Worm (Caenorhabditis elegans) whole organism, young adult: ENCODE data around the gene let-765.

Source experiments
- F37B4.10 ChIP-seq: fragments of 200-800 bp; sonication (Bioruptor generic); IDR thresholded peaks from 2 replicates; pipeline ENCODE4 v1.3.6; 2022; ENCODE audit warnings: missing genetic modification characterization, missing compliant biosample characterization
- F49E8.2 ChIP-seq: sonication (generic microtip); optimal IDR thresholded peaks from 3 replicates; lab custom pipeline; 2017; ENCODE audit warnings: missing genetic modification characterization, mild to moderate bottlenecking, missing compliant biosample characterization, antibody characterized with exemption, moderate library complexity; ENCODE audit not compliant: insufficient read depth
- F57C9.4 ChIP-seq: sonication (generic microtip); optimal IDR thresholded peaks from 2 replicates; lab custom pipeline; 2017; ENCODE audit warnings: mild to moderate bottlenecking, missing genetic modification characterization, missing compliant biosample characterization
- Y53F4B.3 ChIP-seq: fragments of 200-800 bp; sonication (Bioruptor generic); IDR thresholded peaks from 2 replicates; pipeline ENCODE4 v1.3.6; 2022; ENCODE audit warnings: missing genetic modification reagents, missing genetic modification characterization, missing compliant biosample characterization
- Y79H2A.3 ChIP-seq: fragments of 200-800 bp; sonication (Bioruptor generic); conservative IDR thresholded peaks from 2 replicates; pipeline ENCODE4 v1.3.6; 2022; ENCODE audit warnings: missing genetic modification reagents, missing genetic modification characterization, missing compliant biosample characterization
- Y95B8A.8 ChIP-seq: fragments of 200-800 bp; sonication (Bioruptor generic); IDR thresholded peaks from 2 replicates; pipeline ENCODE4 v1.3.6; 2022; ENCODE audit warnings: missing genetic modification reagents, missing genetic modification characterization, missing compliant biosample characterization
- aptf-2 ChIP-seq: fragments of 200-800 bp; sonication (Bioruptor generic); conservative IDR thresholded peaks from 2 replicates; pipeline ENCODE4 v1.3.6; 2022; ENCODE audit warnings: missing genetic modification reagents, missing genetic modification characterization, missing compliant biosample characterization
- aptf-3 ChIP-seq: fragments of 200-800 bp; sonication (Bioruptor generic); IDR thresholded peaks from 2 replicates; pipeline ENCODE4 v1.3.6; 2022; ENCODE audit warnings: missing genetic modification characterization, missing compliant biosample characterization
- atf-7 ChIP-seq: sonication (generic microtip); optimal IDR thresholded peaks from 2 replicates; lab custom pipeline; 2017; ENCODE audit warnings: mild to moderate bottlenecking, missing genetic modification characterization, missing compliant biosample characterization
- attf-5 ChIP-seq: fragments of 200-800 bp; sonication (Bioruptor generic); optimal IDR thresholded peaks from 2 replicates; lab custom pipeline; 2018; ENCODE audit warnings: mild to moderate bottlenecking, missing genetic modification characterization, missing compliant biosample characterization
- ccch-3 ChIP-seq: fragments of 200-800 bp; sonication (Bioruptor generic); optimal IDR thresholded peaks from 2 replicates; lab custom pipeline; 2018; ENCODE audit warnings: mild to moderate bottlenecking, missing genetic modification characterization, missing compliant biosample characterization
- ceh-27 ChIP-seq: fragments of 200-800 bp; sonication (Bioruptor generic); optimal IDR thresholded peaks from 2 replicates; lab custom pipeline; 2018; ENCODE audit warnings: mild to moderate bottlenecking, missing genetic modification characterization, moderate library complexity, missing compliant biosample characterization
- chd-7 ChIP-seq: sonication (generic microtip); optimal IDR thresholded peaks from 2 replicates; lab custom pipeline; 2016; ENCODE audit warnings: mild to moderate bottlenecking, missing genetic modification characterization, moderate library complexity, missing compliant biosample characterization
- die-1 ChIP-seq: sonication (generic microtip); optimal IDR thresholded peaks from 2 replicates; lab custom pipeline; 2016; ENCODE audit warnings: missing genotype, mild to moderate bottlenecking, missing genetic modification characterization, missing compliant biosample characterization
- egl-44 ChIP-seq: fragments of 200-800 bp; sonication (Bioruptor generic); IDR thresholded peaks from 2 replicates; pipeline ENCODE4 v1.3.6; 2022; ENCODE audit warnings: missing genetic modification reagents, missing genetic modification characterization, missing compliant biosample characterization
- egrh-3 ChIP-seq: fragments of 200-800 bp; sonication (Bioruptor generic); IDR thresholded peaks from 2 replicates; pipeline ENCODE4 v1.3.6; 2022; ENCODE audit warnings: missing genetic modification reagents, missing genetic modification characterization, missing compliant biosample characterization
- hlh-26 ChIP-seq: fragments of 200-800 bp; sonication (Bioruptor generic); conservative IDR thresholded peaks from 2 replicates; pipeline ENCODE4 v1.3.6; 2022; ENCODE audit warnings: missing genetic modification reagents, missing genetic modification characterization, missing compliant biosample characterization
- lag-1 ChIP-seq: fragments of 200-800 bp; sonication (Bioruptor generic); IDR thresholded peaks from 2 replicates; pipeline ENCODE4 v1.3.6; 2022; ENCODE audit warnings: missing genetic modification reagents, missing genetic modification characterization, missing compliant biosample characterization
- let-607 ChIP-seq, 2 experiments: fragments of 200-800 bp in 1 of 2; sonication (Bioruptor generic) in 1 of 2; sonication (generic microtip) in 1 of 2; optimal IDR thresholded peaks; 2 replicates each; lab custom pipeline; 2016 to 2018; ENCODE audit warnings: mild to moderate bottlenecking in 2 of 2, missing compliant biosample characterization in 2 of 2, missing genetic modification characterization in 2 of 2, moderate library complexity in 2 of 2, missing genotype in 1 of 2
- lin-26 ChIP-seq: fragments of 200-800 bp; sonication (Bioruptor generic); IDR thresholded peaks from 2 replicates; pipeline ENCODE4 v1.3.6; 2022; ENCODE audit warnings: missing genetic modification reagents, missing genetic modification characterization, missing compliant biosample characterization
- lin-40 ChIP-seq: sonication (generic microtip); optimal IDR thresholded peaks from 2 replicates; lab custom pipeline; 2016; ENCODE audit warnings: missing genetic modification characterization, mild to moderate bottlenecking, missing compliant biosample characterization, missing genotype, missing genetic modification reagents
- lin-54 ChIP-seq: fragments of 200-800 bp; sonication (Bioruptor generic); optimal IDR thresholded peaks from 2 replicates; lab custom pipeline; 2018; ENCODE audit warnings: mild to moderate bottlenecking, missing genetic modification characterization, missing compliant biosample characterization
- lir-1 ChIP-seq: fragments of 200-800 bp; sonication (Bioruptor generic); conservative IDR thresholded peaks from 2 replicates; pipeline ENCODE4 v1.3.6; 2022; ENCODE audit warnings: missing genetic modification reagents, missing genetic modification characterization, missing compliant biosample characterization
- madf-6 ChIP-seq: fragments of 200-800 bp; sonication (Bioruptor generic); IDR thresholded peaks from 2 replicates; pipeline ENCODE4 v1.3.6; 2022; ENCODE audit warnings: missing genetic modification reagents, missing genetic modification characterization, missing compliant biosample characterization
- mel-28 ChIP-seq: sonication (generic microtip); optimal IDR thresholded peaks from 2 replicates; lab custom pipeline; 2016; ENCODE audit warnings: borderline replicate concordance, mild to moderate bottlenecking, missing genetic modification characterization, missing compliant biosample characterization
- nfya-1 ChIP-seq: sonication (generic microtip); optimal IDR thresholded peaks from 2 replicates; lab custom pipeline; 2017; ENCODE audit warnings: antibody characterized with exemption, missing compliant biosample characterization, missing genetic modification characterization, borderline replicate concordance; ENCODE audit not compliant: insufficient read depth
- nfyb-1 ChIP-seq: fragments of 200-800 bp; sonication (Bioruptor generic); IDR thresholded peaks from 2 replicates; pipeline ENCODE4 v1.3.6; 2022; ENCODE audit warnings: missing genetic modification reagents, missing genetic modification characterization, missing compliant biosample characterization
- pha-4 ChIP-seq: fragments of 150-350 bp; sonication (generic microtip); optimal IDR thresholded peaks from 2 replicates; lab custom pipeline; 2014; ENCODE audit warnings: missing biosample characterization, missing genetic modification reagents, missing genetic modification characterization
- rcor-1 ChIP-seq: fragments of 200-800 bp; sonication (Bioruptor generic); IDR thresholded peaks from 2 replicates; pipeline ENCODE4 v1.3.6; 2022; ENCODE audit warnings: missing genetic modification reagents, missing genetic modification characterization, missing compliant biosample characterization
- repo-1 ChIP-seq: sonication (generic microtip); optimal IDR thresholded peaks from 2 replicates; lab custom pipeline; 2017; ENCODE audit warnings: mild to moderate bottlenecking, missing genetic modification characterization, missing compliant biosample characterization
- rpc-1 ChIP-seq, 2 experiments: fragments of 150-350 bp in 1 of 2; sonication (generic microtip) in 1 of 2; optimal IDR thresholded peaks; 2 replicates each; lab custom pipeline; 2014 to 2018; ENCODE audit warnings: missing biosample characterization in 1 of 2, missing genetic modification characterization in 1 of 2, missing genetic modification reagents in 1 of 2, missing genotype in 1 of 2
- snpc-1.3 ChIP-seq: sonication (generic microtip); optimal IDR thresholded peaks from 2 replicates; lab custom pipeline; 2017; ENCODE audit warnings: missing genetic modification characterization, mild to moderate bottlenecking, missing compliant biosample characterization, antibody characterized with exemption, moderate library complexity, missing genotype, missing genetic modification reagents; ENCODE audit not compliant: insufficient read depth
- snpc-3.4 ChIP-seq: sonication (generic microtip); optimal IDR thresholded peaks from 2 replicates; lab custom pipeline; 2017; ENCODE audit warnings: missing genetic modification characterization, mild to moderate bottlenecking, missing compliant biosample characterization, antibody characterized with exemption, moderate library complexity, missing genotype, missing genetic modification reagents
- tbp1 ChIP-seq: fragments of 200-800 bp; sonication (Bioruptor generic); optimal IDR thresholded peaks from 2 replicates; lab custom pipeline; 2018; ENCODE audit warnings: mild to moderate bottlenecking, missing genetic modification characterization, missing compliant biosample characterization
- zfh-2 ChIP-seq: fragments of 200-800 bp; sonication (Bioruptor generic); conservative IDR thresholded peaks from 2 replicates; pipeline ENCODE4 v1.3.6; 2022; ENCODE audit warnings: missing genetic modification reagents, missing genetic modification characterization, missing compliant biosample characterization
- zim-3 ChIP-seq: sonication (generic microtip); optimal IDR thresholded peaks from 2 replicates; lab custom pipeline; 2017; ENCODE audit warnings: mild to moderate bottlenecking, missing genetic modification characterization, moderate library complexity, missing compliant biosample characterization

The let-765 gene

ce11 chrIII:6608101-6608672 lies 7.2 kb upstream of the let-765 start, which contains the start of the genes mdh-2 and F20H11.4 (continued):
- TF ChIP-seq attf-5 (GFP tag; lab: Kevin White, UChicago): peak; percentile 64
- TF ChIP-seq egrh-3 (GFP tag; lab: Robert Waterston, UW): no peak
- TF ChIP-seq mel-28 (tag; lab: Kevin White, UChicago): no peak
- TF ChIP-seq snpc-3.4 (tag; lab: Kevin White, UChicago): peak; percentile 17
- TF ChIP-seq die-1: no peak
- peak; percentile 54 for TF ChIP-seq tbp1 (GFP tag; lab: Kevin White, UChicago)
- TF ChIP-seq atf-7 (tag; lab: Kevin White, UChicago): no peak
- TF ChIP-seq lin-54 (GFP tag; lab: Kevin White, UChicago): peak; percentile 98
- no peak for TF ChIP-seq egl-44 (GFP tag; lab: Robert Waterston, UW)
- TF ChIP-seq lag-1: no peak
- no peak for TF ChIP-seq lin-26 (GFP tag; lab: Robert Waterston, UW)
- TF ChIP-seq rpc-1 (optimal IDR thresholded peaks at IDR 0.05; lab: Kevin White, UChicago): no peak
- no peak for TF ChIP-seq rpc-1 (tag; optimal IDR thresholded peaks at IDR 0.05; lab: Kevin White, UChicago)
- TF ChIP-seq F57C9.4 (tag; lab: Kevin White, UChicago): no peak
- no peak for TF ChIP-seq aptf-2 (GFP tag; lab: Robert Waterston, UW)

ce11 chrIII:6607646-6608045 lies 6.7 kb upstream of the let-765 start:
- TF ChIP-seq lin-26 (GFP tag; lab: Robert Waterston, UW) (peak; percentile 56; the same call in 1 of the 2 replicates), Y79H2A.3 (no peak)
- TF ChIP-seq, all 124 proteins: peak for 1

- TF ChIP-seq let-607 (tag; optimal IDR thresholded peaks at IDR 0.05; lab: Kevin White, UChicago): no peak
- 0 out of 2 replicates have a peak, but pooled peaks have one; percentile 6 for TF ChIP-seq zfh-2 (GFP tag; lab: Robert Waterston, UW)
- TF ChIP-seq madf-6 (GFP tag; lab: Robert Waterston, UW): 0 out of 2 replicates have a peak, but pooled peaks have one; percentile 10
- no peak for TF ChIP-seq nfya-1 (tag; lab: Kevin White, UChicago)
- TF ChIP-seq, all 124 proteins: peak for 2
These were observed 6.1 kb upstream of the let-765 start for ce11 chrIII:6607067-6607466.

DNA sequence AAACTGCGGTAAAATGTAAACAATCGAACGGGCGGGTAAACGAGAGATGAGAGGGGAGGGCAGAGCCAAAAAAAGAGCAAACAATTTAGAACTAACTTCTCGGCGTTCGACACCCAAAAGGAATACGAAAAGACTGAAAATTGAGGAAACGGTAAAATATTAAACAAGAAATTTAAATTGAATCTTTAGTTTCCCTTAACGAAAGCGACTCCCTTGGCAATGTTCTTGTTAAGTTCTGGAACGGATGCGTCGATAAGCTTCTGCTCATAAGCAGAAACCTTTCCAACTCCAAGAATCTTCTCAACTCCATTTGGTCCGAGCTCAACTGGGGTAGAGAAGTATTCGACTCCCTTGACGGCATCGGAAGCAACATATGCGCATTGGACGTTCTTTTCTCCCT lies 5.7 kb upstream of the let-765 start:
- TF ChIP-seq Y53F4B.3 (GFP tag; lab: Robert Waterston, UW): no peak
- TF ChIP-seq aptf-3: no peak
- TF ChIP-seq hlh-26: no peak
- no peak for TF ChIP-seq ceh-27 (GFP tag; lab: Kevin White, UChicago)
- TF ChIP-seq ccch-3 (GFP tag; lab: Kevin White, UChicago): no peak
- no peak for TF ChIP-seq attf-5 (GFP tag; lab: Kevin White, UChicago)
- TF ChIP-seq snpc-1.3 (tag; lab: Kevin White, UChicago): no peak
- no peak for TF ChIP-seq nfyb-1 (GFP tag; lab: Robert Waterston, UW)
- no peak for TF ChIP-seq zim-3 (tag; lab: Kevin White, UChicago)
- no peak for TF ChIP-seq repo-1
- TF ChIP-seq Y95B8A.8 (GFP tag; lab: Robert Waterston, UW): no peak
- no peak for TF ChIP-seq F49E8.2 (tag; lab: Kevin White, UChicago)
- TF ChIP-seq lir-1 (GFP tag; lab: Robert Waterston, UW): no peak
- no peak for TF ChIP-seq chd-7 (tag; lab: Kevin White, UChicago)
- TF ChIP-seq F37B4.10 (GFP tag; lab: Robert Waterston, UW): no peak
- no peak for TF ChIP-seq pha-4 (tag; lab: Kevin White, UChicago)
- no peak for TF ChIP-seq nfya-1 (tag; lab: Kevin White, UChicago)
- TF ChIP-seq rcor-1 (GFP tag; lab: Robert Waterston, UW): no peak
- TF ChIP-seq lin-40 (tag; lab: Kevin White, UChicago): no peak
